Worm (Caenorhabditis elegans): ENCODE measurements around the gene cya-2.

DNA sequence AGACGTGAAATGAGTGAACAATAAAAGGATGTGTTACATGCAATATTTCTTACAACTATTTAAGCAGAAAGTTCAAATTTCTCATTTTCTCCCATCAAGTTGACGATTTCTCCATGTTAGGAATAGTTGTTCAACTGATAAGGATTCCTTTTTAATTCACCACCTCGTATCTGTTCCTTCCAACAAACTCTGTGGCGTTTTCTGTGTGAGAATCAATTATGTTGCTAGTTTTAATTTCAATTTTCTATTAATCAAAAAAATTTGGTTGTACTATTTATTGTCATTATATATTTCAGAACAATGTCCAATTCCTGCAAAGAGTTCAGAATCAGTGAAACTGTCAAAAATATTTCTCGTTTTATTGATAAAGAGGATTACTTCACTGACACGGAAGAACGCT lies 34.4 kb downstream of the cya-2 start, which contains the start of gene math-44:
- TF ChIP-seq ham-2 (GFP tag; optimal IDR thresholded peaks at IDR 0.05) (no peak), nhr-28 (tag; optimal IDR thresholded peaks at IDR 0.05) (no peak), unc-39 (tag; optimal IDR thresholded peaks at IDR 0.05) (no peak), ztf-11 (tag; optimal IDR thresholded peaks at IDR 0.05) (no peak), nhr-237 (tag; optimal IDR thresholded peaks at IDR 0.05) (no peak)
